Fruit fly (Drosophila melanogaster): Measurements from ENCODE around the gene Uch-L5.
A peak's percentile ranks its signal among the peaks of the same experiment; 100 is the strongest.

Uch-L5 gene

DNA sequence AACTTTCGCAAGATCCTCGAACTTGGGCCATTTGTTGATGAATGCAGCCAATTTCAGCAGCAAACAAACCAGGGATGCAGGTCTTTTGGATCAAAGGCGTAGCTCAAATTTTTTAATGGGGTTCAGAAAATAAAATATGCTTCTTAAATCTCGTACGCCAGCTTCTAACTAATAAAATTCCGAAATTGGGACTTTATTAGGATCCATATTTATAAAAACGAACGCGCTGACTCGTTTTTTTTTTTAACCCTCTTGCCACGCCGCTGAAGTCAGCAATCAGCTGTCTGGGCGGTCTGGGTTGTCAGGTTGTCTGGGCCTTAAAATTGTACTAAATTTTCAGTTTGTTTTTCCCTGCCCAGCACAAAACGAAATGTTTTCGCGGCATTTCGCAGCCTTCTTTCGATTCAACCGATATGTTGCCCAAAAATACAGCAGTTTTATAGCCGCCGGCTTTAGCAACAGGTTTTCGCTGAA is 19.1 kb downstream of the Uch-L5 start, which contains the start of gene CG3437 (continued):
- no peak; the same call in 1 of the 2 replicates for TF ChIP-seq hbn (GFP tag; IDR thresholded peaks at IDR 0.05; ENCODE audit: partially characterized antibody)
- peak; percentile 99 for TF ChIP-seq CG13296 (GFP tag; optimal IDR thresholded peaks at IDR 0.05)
- peak; percentile 99 for TF ChIP-seq bcd (GFP tag; optimal IDR thresholded peaks at IDR 0.05)
- peak; percentile 99 for TF ChIP-seq CG6272 (GFP tag; IDR thresholded peaks at IDR 0.05)
- TF ChIP-seq CG11456 (GFP tag; IDR thresholded peaks at IDR 0.05), result peak; percentile 99
- TF ChIP-seq kah (GFP tag; optimal IDR thresholded peaks at IDR 0.05), result peak; percentile 97
- peak; percentile 99 for TF ChIP-seq az2 (GFP tag; optimal IDR thresholded peaks at IDR 0.05)
- TF ChIP-seq Jarid2 (GFP tag; optimal IDR thresholded peaks at IDR 0.05), result peak; percentile 99
- peak; percentile 99 for TF ChIP-seq otp (GFP tag; IDR thresholded peaks at IDR 0.05)
- TF ChIP-seq sr (GFP tag; IDR thresholded peaks at IDR 0.05), result peak; percentile 98
- peak; percentile 49 for TF ChIP-seq Sin3A (optimal IDR thresholded peaks at IDR 0.05)
- TF ChIP-seq MTF-1 (GFP tag; optimal IDR thresholded peaks at IDR 0.05; ENCODE audit: borderline replicate concordance), result peak; percentile 97
- TF ChIP-seq CG1024 (GFP tag; IDR thresholded peaks at IDR 0.05), result peak; percentile 97
- TF ChIP-seq rib (GFP tag; IDR thresholded peaks at IDR 0.05), result peak; percentile 99
- TF ChIP-seq Chrac-16 (GFP tag; optimal IDR thresholded peaks at IDR 0.05), result peak; percentile 98
- peak; percentile 91 for TF ChIP-seq CG9437 (GFP tag; optimal IDR thresholded peaks at IDR 0.05)
- TF ChIP-seq CG1647 (GFP tag; optimal IDR thresholded peaks at IDR 0.05), result peak; percentile 98
- TF ChIP-seq CG8944 (GFP tag; optimal IDR thresholded peaks at IDR 0.05), result peak; percentile 99
- TF ChIP-seq bab2 (GFP tag; optimal IDR thresholded peaks at IDR 0.05), result peak; percentile 99
- peak; percentile 39; the same call in 1 of the 3 replicates for TF ChIP-seq CG34224 (GFP tag; IDR thresholded peaks at IDR 0.05; ENCODE audit: partially characterized antibody)
- TF ChIP-seq CG11695 (GFP tag; IDR thresholded peaks at IDR 0.05), result peak; percentile 99
- TF ChIP-seq CG8089 (GFP tag; optimal IDR thresholded peaks at IDR 0.05), result peak; percentile 97
- TF ChIP-seq lov (optimal IDR thresholded peaks at IDR 0.05), result no peak
- peak; percentile 100 for TF ChIP-seq lov (GFP tag; IDR thresholded peaks at IDR 0.05)
- peak; percentile 97 for TF ChIP-seq CG2202 (tag; optimal IDR thresholded peaks at IDR 0.05)
- TF ChIP-seq CG14014 (GFP tag; IDR thresholded peaks at IDR 0.05), result peak; percentile 99
- TF ChIP-seq insv (GFP tag; optimal IDR thresholded peaks at IDR 0.05), result peak; percentile 26 to 81
- 0 out of 3 replicates have a peak, but pooled peaks have one; percentile 38 for TF ChIP-seq CG16813 (GFP tag; IDR thresholded peaks at IDR 0.05; ENCODE audit: partially characterized antibody)
- peak; percentile 99 for TF ChIP-seq Dip3 (GFP tag; optimal IDR thresholded peaks at IDR 0.05)
- TF ChIP-seq sqz (GFP tag; optimal IDR thresholded peaks at IDR 0.05), result peak; percentile 98
- peak; percentile 97 for TF ChIP-seq Mes4 (GFP tag; optimal IDR thresholded peaks at IDR 0.05)
- TF ChIP-seq gsb-n (tag; optimal IDR thresholded peaks at IDR 0.05), result peak; percentile 97
- peak; percentile 97 for TF ChIP-seq Hand (GFP tag; optimal IDR thresholded peaks at IDR 0.05)
- no peak for TF ChIP-seq Dfd (GFP tag; optimal IDR thresholded peaks at IDR 0.05)
- peak; percentile 98 for TF ChIP-seq pb (GFP tag; optimal IDR thresholded peaks at IDR 0.05)
- TF ChIP-seq CG14667 (GFP tag; IDR thresholded peaks at IDR 0.05), result peak; percentile 99
- peak; percentile 97 for TF ChIP-seq ab (GFP tag; optimal IDR thresholded peaks at IDR 0.05)
- TF ChIP-seq CG18619 (GFP tag; optimal IDR thresholded peaks at IDR 0.05), result peak; percentile 98
- peak; percentile 94 for TF ChIP-seq Bdp1 (GFP tag; optimal IDR thresholded peaks at IDR 0.05)
- peak; percentile 99 for TF ChIP-seq Fer3 (tag; optimal IDR thresholded peaks at IDR 0.05)
- peak; percentile 98 for TF ChIP-seq CG7271 (tag; optimal IDR thresholded peaks at IDR 0.05)
- peak; percentile 99 for TF ChIP-seq ranshi (GFP tag; IDR thresholded peaks at IDR 0.05)
- peak; percentile 97 for TF ChIP-seq vfl (GFP tag; optimal IDR thresholded peaks at IDR 0.05)
- TF ChIP-seq TFAM (GFP tag; optimal IDR thresholded peaks at IDR 0.05), result peak; percentile 94
- peak; percentile 89 for TF ChIP-seq CG15073 (GFP tag; optimal IDR thresholded peaks at IDR 0.05)
- TF ChIP-seq E2f1 (GFP tag; IDR thresholded peaks at IDR 0.05), result peak; percentile 99
- TF ChIP-seq ems (GFP tag; optimal IDR thresholded peaks at IDR 0.05), result peak; percentile 99
- peak; percentile 99 for TF ChIP-seq CG12659 (GFP tag; optimal IDR thresholded peaks at IDR 0.05)
- TF ChIP-seq CG30020 (tag; optimal IDR thresholded peaks at IDR 0.05), result peak; percentile 81
- TF ChIP-seq Mad (GFP tag; optimal IDR thresholded peaks at IDR 0.05), result peak; percentile 98
- TF ChIP-seq unc-4 (GFP tag; IDR thresholded peaks at IDR 0.05; ENCODE audit: partially characterized antibody), result 0 out of 2 replicates have a peak, but pooled peaks have one; percentile 30
